Worm (Caenorhabditis elegans) whole organism, young adult: Measurements from ENCODE around the gene C45B2.1.
A peak's percentile ranks its signal among the peaks of the same experiment; 100 is the strongest.

Experiments
- B0019.2 ChIP-seq: fragments of 200-800 bp; sonication (Bioruptor generic); conservative IDR thresholded peaks from 2 replicates; pipeline ENCODE4 v1.3.6; 2022; ENCODE audit warnings: missing genetic modification reagents, missing genetic modification characterization, missing compliant biosample characterization
- F22D6.2 ChIP-seq: sonication (generic microtip); optimal IDR thresholded peaks from 2 replicates; lab custom pipeline; 2016; ENCODE audit warnings: mild to moderate bottlenecking, missing genetic modification characterization, missing compliant biosample characterization
- F23B12.7 ChIP-seq: sonication (generic microtip); optimal IDR thresholded peaks from 2 replicates; lab custom pipeline; 2017; ENCODE audit warnings: missing genetic modification characterization, mild to moderate bottlenecking, missing compliant biosample characterization, antibody characterized with exemption, moderate library complexity; ENCODE audit not compliant: insufficient read depth
- F33H1.4 ChIP-seq: fragments of 200-800 bp; sonication (Bioruptor generic); IDR thresholded peaks from 2 replicates; pipeline ENCODE4 v1.3.6; 2022; ENCODE audit warnings: missing genetic modification reagents, missing genetic modification characterization, missing compliant biosample characterization
- F57A8.1 ChIP-seq: fragments of 200-800 bp; sonication (Bioruptor generic); optimal IDR thresholded peaks from 2 replicates; lab custom pipeline; 2018; ENCODE audit warnings: mild to moderate bottlenecking, missing genetic modification characterization, moderate library complexity, missing compliant biosample characterization
- Y56A3A.18 ChIP-seq: fragments of 200-800 bp; sonication (Bioruptor generic); IDR thresholded peaks from 2 replicates; pipeline ENCODE4 v1.3.6; 2022; ENCODE audit warnings: missing genetic modification reagents, missing genetic modification characterization, missing compliant biosample characterization
- Y79H2A.3 ChIP-seq: fragments of 200-800 bp; sonication (Bioruptor generic); conservative IDR thresholded peaks from 2 replicates; pipeline ENCODE4 v1.3.6; 2022; ENCODE audit warnings: missing genetic modification reagents, missing genetic modification characterization, missing compliant biosample characterization
- ZK185.1 ChIP-seq: sonication (generic microtip); optimal IDR thresholded peaks from 2 replicates; lab custom pipeline; 2016; ENCODE audit warnings: mild to moderate bottlenecking, missing genetic modification characterization, missing compliant biosample characterization; ENCODE audit not compliant: poor library complexity, severe bottlenecking
- akir-1 ChIP-seq: fragments of 200-800 bp; sonication (Bioruptor generic); optimal IDR thresholded peaks from 2 replicates; lab custom pipeline; 2018; ENCODE audit warnings: mild to moderate bottlenecking, missing genetic modification characterization, moderate library complexity, missing compliant biosample characterization
- aptf-3 ChIP-seq: fragments of 200-800 bp; sonication (Bioruptor generic); IDR thresholded peaks from 2 replicates; pipeline ENCODE4 v1.3.6; 2022; ENCODE audit warnings: missing genetic modification characterization, missing compliant biosample characterization
- attf-5 ChIP-seq: fragments of 200-800 bp; sonication (Bioruptor generic); optimal IDR thresholded peaks from 2 replicates; lab custom pipeline; 2018; ENCODE audit warnings: mild to moderate bottlenecking, missing genetic modification characterization, missing compliant biosample characterization
- cebp-1 ChIP-seq, 2 experiments: fragments of 200-800 bp in 1 of 2; sonication (Bioruptor generic) in 1 of 2; sonication (generic microtip) in 1 of 2; IDR thresholded peaks in 1 of 2; optimal IDR thresholded peaks in 1 of 2; 2 replicates each; pipeline versions ENCODE4 v1.3.6 to Lab custom; 2017 to 2022; ENCODE audit warnings: missing compliant biosample characterization in 2 of 2, missing genetic modification characterization in 2 of 2, mild to moderate bottlenecking in 1 of 2, missing genetic modification reagents in 1 of 2, moderate library complexity in 1 of 2
- die-1 ChIP-seq: sonication (generic microtip); optimal IDR thresholded peaks from 2 replicates; lab custom pipeline; 2016; ENCODE audit warnings: missing genotype, mild to moderate bottlenecking, missing genetic modification characterization, missing compliant biosample characterization
- dox-1 ChIP-seq: fragments of 200-800 bp; sonication (Bioruptor generic); IDR thresholded peaks from 2 replicates; pipeline ENCODE4 v1.3.6; 2022; ENCODE audit warnings: missing genetic modification reagents, missing genetic modification characterization, missing compliant biosample characterization
- dpff-1 ChIP-seq: sonication (generic microtip); optimal IDR thresholded peaks from 2 replicates; lab custom pipeline; 2017; ENCODE audit warnings: mild to moderate bottlenecking, missing genetic modification characterization, missing compliant biosample characterization
- egrh-3 ChIP-seq: fragments of 200-800 bp; sonication (Bioruptor generic); IDR thresholded peaks from 2 replicates; pipeline ENCODE4 v1.3.6; 2022; ENCODE audit warnings: missing genetic modification reagents, missing genetic modification characterization, missing compliant biosample characterization
- fkh-3 ChIP-seq: sonication (generic microtip); optimal IDR thresholded peaks from 2 replicates; lab custom pipeline; 2016; ENCODE audit warnings: mild to moderate bottlenecking, missing genetic modification characterization, missing compliant biosample characterization
- gei-17 ChIP-seq: fragments of 200-800 bp; sonication (Bioruptor generic); optimal IDR thresholded peaks from 2 replicates; lab custom pipeline; 2018; ENCODE audit warnings: mild to moderate bottlenecking, missing genetic modification characterization, missing compliant biosample characterization
- hlh-26 ChIP-seq: fragments of 200-800 bp; sonication (Bioruptor generic); conservative IDR thresholded peaks from 2 replicates; pipeline ENCODE4 v1.3.6; 2022; ENCODE audit warnings: missing genetic modification reagents, missing genetic modification characterization, missing compliant biosample characterization
- hmg-1.2 ChIP-seq: fragments of 200-800 bp; sonication (Bioruptor generic); IDR thresholded peaks from 2 replicates; pipeline ENCODE4 v1.3.6; 2022; ENCODE audit warnings: missing genetic modification reagents, missing genetic modification characterization, missing compliant biosample characterization
- hsf-1 ChIP-seq: fragments of 200-800 bp; sonication (Bioruptor generic); IDR thresholded peaks from 2 replicates; pipeline ENCODE4 v1.3.6; 2022; ENCODE audit warnings: missing genetic modification reagents, missing genetic modification characterization, missing compliant biosample characterization
- lin-35 ChIP-seq, 3 experiments: fragments of 150-350 bp in 2 of 3; sonication (generic microtip) in 1 of 3; optimal IDR thresholded peaks; 2 replicates each; lab custom pipeline; 2014 to 2018; ENCODE audit warnings: missing biosample characterization in 3 of 3, missing genetic modification characterization in 3 of 3, missing genetic modification reagents in 3 of 3
- lin-40 ChIP-seq: sonication (generic microtip); optimal IDR thresholded peaks from 2 replicates; lab custom pipeline; 2016; ENCODE audit warnings: missing genetic modification characterization, mild to moderate bottlenecking, missing compliant biosample characterization, missing genotype, missing genetic modification reagents
- lsl-1 ChIP-seq: fragments of 200-800 bp; sonication (Bioruptor generic); optimal IDR thresholded peaks from 2 replicates; lab custom pipeline; 2018; ENCODE audit warnings: mild to moderate bottlenecking, missing genetic modification characterization, moderate library complexity, missing compliant biosample characterization
- lsy-27 ChIP-seq: sonication (generic microtip); optimal IDR thresholded peaks from 2 replicates; lab custom pipeline; 2017; ENCODE audit warnings: missing genetic modification characterization, mild to moderate bottlenecking, missing compliant biosample characterization, antibody characterized with exemption, missing genotype, borderline replicate concordance; ENCODE audit not compliant: insufficient read depth
- madf-10 ChIP-seq: sonication (generic microtip); optimal IDR thresholded peaks from 2 replicates; lab custom pipeline; 2016; ENCODE audit warnings: mild to moderate bottlenecking, missing genetic modification characterization, missing compliant biosample characterization
- mcd-1 ChIP-seq: fragments of 200-800 bp; sonication (Bioruptor generic); IDR thresholded peaks from 2 replicates; pipeline ENCODE4 v1.3.6; 2022; ENCODE audit warnings: missing genetic modification reagents, missing genetic modification characterization, missing compliant biosample characterization
- nfya-2 ChIP-seq: fragments of 200-800 bp; sonication (Bioruptor generic); IDR thresholded peaks from 2 replicates; pipeline ENCODE4 v1.3.6; 2022; ENCODE audit warnings: missing genetic modification reagents, missing genetic modification characterization, missing compliant biosample characterization
- nhr-90 ChIP-seq: sonication (generic microtip); optimal IDR thresholded peaks from 2 replicates; lab custom pipeline; 2016; ENCODE audit warnings: missing genotype, mild to moderate bottlenecking, missing genetic modification characterization, missing compliant biosample characterization
- rpc-1 ChIP-seq, 2 experiments: fragments of 150-350 bp in 1 of 2; sonication (generic microtip) in 1 of 2; optimal IDR thresholded peaks; 2 replicates each; lab custom pipeline; 2014 to 2018; ENCODE audit warnings: missing biosample characterization in 1 of 2, missing genetic modification characterization in 1 of 2, missing genetic modification reagents in 1 of 2, missing genotype in 1 of 2
- sea-2 ChIP-seq: fragments of 200-800 bp; sonication (Bioruptor generic); IDR thresholded peaks from 2 replicates; pipeline ENCODE4 v1.3.6; 2022; ENCODE audit warnings: missing genetic modification characterization, missing compliant biosample characterization
- snpc-1.1 ChIP-seq: sonication (generic microtip); optimal IDR thresholded peaks from 2 replicates; lab custom pipeline; 2017; ENCODE audit warnings: missing genetic modification characterization, mild to moderate bottlenecking, missing compliant biosample characterization, antibody characterized with exemption, moderate library complexity, missing genotype, missing genetic modification reagents; ENCODE audit not compliant: insufficient read depth
- snpc-4 ChIP-seq, 5 experiments: fragments of 150-350 bp in 1 of 5; sonication (generic microtip) in 4 of 5; optimal IDR thresholded peaks; 2 replicates each; lab custom pipeline; 2014 to 2018; ENCODE audit warnings: missing genetic modification characterization in 5 of 5, missing biosample characterization in 3 of 5, antibody characterized with exemption in 2 of 5, mild to moderate bottlenecking in 2 of 5, missing compliant biosample characterization in 2 of 5, missing genotype in 2 of 5, moderate library complexity in 2 of 5, missing genetic modification reagents in 1 of 5
- sptf-2 ChIP-seq: fragments of 200-800 bp; sonication (Bioruptor generic); optimal IDR thresholded peaks from 2 replicates; lab custom pipeline; 2018; ENCODE audit warnings: mild to moderate bottlenecking, missing genetic modification characterization, missing compliant biosample characterization
- tbp1 ChIP-seq: fragments of 200-800 bp; sonication (Bioruptor generic); optimal IDR thresholded peaks from 2 replicates; lab custom pipeline; 2018; ENCODE audit warnings: mild to moderate bottlenecking, missing genetic modification characterization, missing compliant biosample characterization
- zfh-2 ChIP-seq: fragments of 200-800 bp; sonication (Bioruptor generic); conservative IDR thresholded peaks from 2 replicates; pipeline ENCODE4 v1.3.6; 2022; ENCODE audit warnings: missing genetic modification reagents, missing genetic modification characterization, missing compliant biosample characterization

Gene C45B2.1

ce11 chrX:6041995-6042481, 43.9 kb upstream of the C45B2.1 start (continued):
- TF ChIP-seq ZK185.1 (tag; lab: Kevin White, UChicago) (peak; percentile 19), nhr-90 (tag; lab: Kevin White, UChicago) (peak; percentile 29), akir-1 (no peak), F33H1.4 (GFP tag; lab: Robert Waterston, UW) (no peak), nfya-2 (GFP tag; lab: Robert Waterston, UW) (no peak), lin-40 (tag; lab: Kevin White, UChicago) (peak; percentile 75), snpc-4 (GFP tag; optimal IDR thresholded peaks at IDR 0.05; lab: Kevin White, UChicago) (no peak), snpc-4 (tag; optimal IDR thresholded peaks at IDR 0.05; lab: Kevin White, UChicago) (peak in 3 of 4 experiments; percentile 27 to 33 (median 29)), lin-35 (GFP tag; optimal IDR thresholded peaks at IDR 0.05; lab: Kevin White, UChicago) (peak in 1 of 3 experiments; percentile 9), attf-5 (peak; percentile 49), tbp1 (GFP tag; lab: Kevin White, UChicago) (peak; percentile 23), egrh-3 (no peak), zfh-2 (GFP tag; lab: Robert Waterston, UW) (0 out of 2 replicates have a peak, but pooled peaks have one; percentile 41), hsf-1 (GFP tag; lab: Robert Waterston, UW) (peak; percentile 80), hmg-1.2 (GFP tag; lab: Robert Waterston, UW) (peak; percentile 32; the same call in 1 of the 2 replicates), F22D6.2 (tag; lab: Kevin White, UChicago) (peak; percentile 13), lsy-27 (no peak), dox-1 (GFP tag; lab: Robert Waterston, UW) (peak; percentile 65), lsl-1 (GFP tag; lab: Kevin White, UChicago) (no peak), rpc-1 (optimal IDR thresholded peaks at IDR 0.05; lab: Kevin White, UChicago) (no peak), rpc-1 (tag; optimal IDR thresholded peaks at IDR 0.05; lab: Kevin White, UChicago) (no peak), cebp-1 (GFP tag; IDR thresholded peaks at IDR 0.05; lab: Robert Waterston, UW) (no peak), cebp-1 (tag; optimal IDR thresholded peaks at IDR 0.05; lab: Kevin White, UChicago) (peak; percentile 72), dpff-1 (tag; lab: Kevin White, UChicago) (no peak), F57A8.1 (GFP tag; lab: Kevin White, UChicago) (no peak), madf-10 (tag; lab: Kevin White, UChicago) (peak; percentile 52), snpc-1.1 (tag; lab: Kevin White, UChicago) (no peak), fkh-3 (tag; lab: Kevin White, UChicago) (no peak), gei-17 (GFP tag; lab: Kevin White, UChicago) (peak; percentile 58), die-1 (peak; percentile 3), aptf-3 (GFP tag; lab: Robert Waterston, UW) (no peak)

- TF ChIP-seq F23B12.7 (tag; lab: Kevin White, UChicago): no peak
These were observed 42.6 kb upstream of the C45B2.1 start for ce11 chrX:6043283-6043682.

- TF ChIP-seq mcd-1 (GFP tag; lab: Robert Waterston, UW) (no peak), sptf-2 (GFP tag; lab: Kevin White, UChicago) (no peak), Y56A3A.18 (GFP tag; lab: Robert Waterston, UW) (no peak), hsf-1 (GFP tag; lab: Robert Waterston, UW) (no peak), hlh-26 (no peak), sea-2 (GFP tag; lab: Robert Waterston, UW) (no peak), Y79H2A.3 (no peak), B0019.2 (no peak), egrh-3 (no peak)
These were observed 37.4 kb upstream of the C45B2.1 start, which contains the start of gene pak-1 for ce11 chrX:6048508-6048907. TSS of gene pak-1 (minus strand) at chrX:6048608.
